Worm (Caenorhabditis elegans): ENCODE measurements around the gene tag-131.
"Not testable (repeated sequence)": the region's sequence is repeated elsewhere in the genome, so short reads cannot be mapped to it uniquely, and the experiment has no call there.

DNA sequence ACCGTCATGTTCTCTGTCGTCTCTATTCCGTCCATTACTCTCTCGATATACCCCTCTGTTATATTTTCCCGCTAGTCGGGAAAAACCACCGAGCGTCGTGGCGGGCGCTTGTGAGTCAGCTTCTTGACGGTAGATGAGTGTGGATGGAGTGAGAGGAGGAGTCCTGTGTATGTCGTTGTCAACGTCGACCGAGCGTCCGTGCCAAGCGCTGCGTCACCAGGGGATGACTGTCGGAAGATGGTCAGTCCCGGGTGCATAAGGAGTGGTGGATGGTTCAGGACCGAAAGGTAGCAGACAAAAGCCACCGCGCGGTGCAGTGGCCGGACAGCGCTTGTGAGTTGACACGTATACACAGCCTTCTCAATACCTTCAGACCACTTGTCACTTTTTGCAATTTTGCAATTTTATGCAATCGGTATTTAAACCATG is 51.9 kb downstream of the tag-131 start:
- peak; percentile 21 for TF ChIP-seq swsn-7 (tag; optimal IDR thresholded peaks at IDR 0.05)
- not testable (repeated sequence) for TF ChIP-seq zag-1 (tag; optimal IDR thresholded peaks at IDR 0.05); fkh-8 (tag; optimal IDR thresholded peaks at IDR 0.05); hpl-2 (GFP tag; optimal IDR thresholded peaks at IDR 0.05); snpc-4 (tag; optimal IDR thresholded peaks at IDR 0.05); lin-15B (tag; optimal IDR thresholded peaks at IDR 0.05); efl-3 (GFP tag; optimal IDR thresholded peaks at IDR 0.05); nhr-11 (tag; optimal IDR thresholded peaks at IDR 0.05); ceh-63 (GFP tag; optimal IDR thresholded peaks at IDR 0.05); ztf-4 (tag; optimal IDR thresholded peaks at IDR 0.05)
- TF ChIP-seq lsy-2 (tag; optimal IDR thresholded peaks at IDR 0.05), result peak in 1 of 2 experiments; percentile 57
- TF ChIP-seq C16A3.4 (tag; optimal IDR thresholded peaks at IDR 0.05), result peak; percentile 13
